Worm (Caenorhabditis elegans): ENCODE results near the gene srh-229.

DNA sequence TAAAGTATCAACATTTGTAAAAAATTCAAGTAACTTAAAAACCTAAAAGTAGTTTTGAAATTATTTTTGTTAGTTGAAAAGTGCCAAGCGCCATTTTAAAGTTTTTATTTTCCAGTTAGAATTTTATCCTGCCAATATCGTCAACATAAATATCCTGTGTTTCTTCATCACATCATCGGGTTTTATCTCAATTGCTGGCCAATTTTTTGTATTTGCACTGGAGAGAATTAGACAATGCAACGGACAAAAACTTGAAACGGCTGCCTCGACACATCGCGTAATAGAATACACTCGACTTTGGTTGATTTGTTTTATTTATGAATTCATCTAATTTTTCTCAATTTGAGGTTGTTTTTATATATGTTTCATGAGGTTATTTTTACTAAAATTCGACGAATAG, 49.2 kb downstream of the srh-229 start, which contains the start of gene F25E5.2:
- TF ChIP-seq ztf-11 (tag; optimal IDR thresholded peaks at IDR 0.05) (no peak), unc-62 (GFP tag; optimal IDR thresholded peaks at IDR 0.05) (no peak), elt-3 (tag; optimal IDR thresholded peaks at IDR 0.05) (no peak), unc-39 (tag; optimal IDR thresholded peaks at IDR 0.05) (no peak), lin-11 (tag; optimal IDR thresholded peaks at IDR 0.05) (no peak)

All from whole organism, L2 larva.